Worm (Caenorhabditis elegans) whole organism, midembryonic: ENCODE data around the gene ifta-2.

Experiments
- T22C8.4 ChIP-seq: fragments of 200-800 bp; sonication (Bioruptor generic); IDR thresholded peaks from 2 replicates; pipeline ENCODE4 v1.3.6; 2022; ENCODE audit warnings: missing genetic modification characterization, missing compliant biosample characterization
- cog-1 ChIP-seq: sonication (generic microtip); optimal IDR thresholded peaks from 2 replicates; lab custom pipeline; 2016; ENCODE audit warnings: missing genetic modification characterization, missing compliant biosample characterization
- flt-1 ChIP-seq: fragments of 200-800 bp; sonication (Bioruptor generic); IDR thresholded peaks from 2 replicates; pipeline ENCODE4 v1.3.6; 2022; ENCODE audit warnings: missing genetic modification characterization, missing compliant biosample characterization
- klf-2 ChIP-seq: fragments of 200-800 bp; sonication (Bioruptor generic); conservative IDR thresholded peaks from 2 replicates; pipeline ENCODE4 v1.3.6; 2022; ENCODE audit warnings: missing genetic modification reagents, missing genetic modification characterization, missing compliant biosample characterization
- med-1 ChIP-seq: sonication (generic microtip); optimal IDR thresholded peaks from 2 replicates; lab custom pipeline; 2017; ENCODE audit warnings: missing genetic modification characterization, mild to moderate bottlenecking, missing compliant biosample characterization, antibody characterized with exemption, missing genetic modification reagents; ENCODE audit not compliant: insufficient read depth
- ref-1 ChIP-seq: fragments of 200-800 bp; sonication (Bioruptor generic); conservative IDR thresholded peaks from 2 replicates; pipeline ENCODE4 v1.3.6; 2022; ENCODE audit warnings: missing genetic modification reagents, missing genetic modification characterization, missing compliant biosample characterization
- tab-1 ChIP-seq: fragments of 200-800 bp; sonication (Bioruptor generic); IDR thresholded peaks from 2 replicates; pipeline ENCODE4 v1.3.6; 2022; ENCODE audit warnings: missing genetic modification characterization, missing compliant biosample characterization
- ztf-23 ChIP-seq: fragments of 200-800 bp; sonication (Bioruptor generic); IDR thresholded peaks from 2 replicates; pipeline ENCODE4 v1.3.6; 2022; ENCODE audit warnings: missing genetic modification reagents, missing genetic modification characterization, missing compliant biosample characterization
- ztf-29 ChIP-seq: fragments of 200-800 bp; sonication (Bioruptor generic); IDR thresholded peaks from 2 replicates; pipeline ENCODE4 v1.3.6; 2022; ENCODE audit warnings: missing genetic modification reagents, missing genetic modification characterization, missing compliant biosample characterization

- TF ChIP-seq tab-1 (no peak), flt-1 (GFP tag; lab: Robert Waterston, UW) (no peak), ztf-23 (GFP tag; lab: Robert Waterston, UW) (no peak), ztf-29 (GFP tag; lab: Robert Waterston, UW) (no peak), ref-1 (GFP tag; lab: Robert Waterston, UW) (no peak), klf-2 (GFP tag; lab: Robert Waterston, UW) (no peak), T22C8.4 (GFP tag; lab: Robert Waterston, UW) (no peak), med-1 (no peak), cog-1 (tag; lab: Kevin White, UChicago) (no peak)
Observed at ce11 chrIV:17328834-17329233, 27.0 kb upstream of the ifta-2 start, which contains the start of gene ceh-88.
